Worm (Caenorhabditis elegans): ENCODE data around the gene Y54G2A.45.
A peak's percentile ranks its signal among the peaks of the same experiment; 100 is the strongest.

The Y54G2A.45 gene

DNA sequence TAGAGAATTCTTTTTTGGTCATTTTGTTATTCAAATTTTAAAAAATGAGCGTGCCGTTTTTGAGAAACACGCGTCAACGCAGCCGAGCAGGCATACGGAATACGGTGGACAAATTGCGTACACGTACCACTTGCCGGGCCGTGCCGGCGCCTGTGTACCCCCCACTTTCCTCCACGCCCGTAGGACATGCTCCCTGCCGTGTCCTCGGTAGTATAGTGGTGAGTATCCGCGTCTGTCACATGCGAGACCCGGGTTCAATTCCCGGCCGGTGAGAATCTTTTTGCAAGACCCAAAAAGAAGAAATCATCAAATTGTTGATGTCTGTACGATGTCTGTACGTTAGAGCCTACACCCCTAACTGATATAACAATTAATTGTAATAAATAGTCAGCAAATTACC is 2.5 kb downstream of the Y54G2A.45 start (continued):
- TF ChIP-seq nhr-120 (GFP tag; IDR thresholded peaks at IDR 0.05) (no peak), hrde-1 (tag; optimal IDR thresholded peaks at IDR 0.05; ENCODE audit: borderline replicate concordance) (no peak), akir-1 (GFP tag; optimal IDR thresholded peaks at IDR 0.05) (no peak), ceh-27 (GFP tag; optimal IDR thresholded peaks at IDR 0.05) (no peak), madf-10 (tag; optimal IDR thresholded peaks at IDR 0.05) (no peak), egl-18 (GFP tag; IDR thresholded peaks at IDR 0.05) (no peak), efl-1 (GFP tag; optimal IDR thresholded peaks at IDR 0.05) (no peak), F39B2.1 (GFP tag; IDR thresholded peaks at IDR 0.05) (no peak), hmg-20 (GFP tag; IDR thresholded peaks at IDR 0.05) (no peak), B0261.1 (tag; optimal IDR thresholded peaks at IDR 0.05) (peak; percentile 70), pha-4 (tag; optimal IDR thresholded peaks at IDR 0.05) (no peak), F33H1.4 (GFP tag; IDR thresholded peaks at IDR 0.05) (peak; percentile 35; the same call in 1 of the 2 replicates), K11D2.4 (GFP tag; IDR thresholded peaks at IDR 0.05) (no peak), let-607 (tag; optimal IDR thresholded peaks at IDR 0.05) (peak in 1 of 2 experiments; percentile 10), nhr-80 (tag; optimal IDR thresholded peaks at IDR 0.05) (no peak), mcd-1 (GFP tag; IDR thresholded peaks at IDR 0.05) (peak; percentile 52; the same call in 1 of the 2 replicates), madf-3 (GFP tag; IDR thresholded peaks at IDR 0.05) (no peak), ccch-3 (GFP tag; optimal IDR thresholded peaks at IDR 0.05) (no peak), die-1 (tag; optimal IDR thresholded peaks at IDR 0.05) (no peak), lag-1 (GFP tag; IDR thresholded peaks at IDR 0.05) (no peak), unc-62 (GFP tag; optimal IDR thresholded peaks at IDR 0.05) (no peak), Y95B8A.8 (GFP tag; IDR thresholded peaks at IDR 0.05) (no peak), egrh-3 (GFP tag; IDR thresholded peaks at IDR 0.05) (0 out of 2 replicates have a peak, but pooled peaks have one; percentile 15), dpl-1 (GFP tag; optimal IDR thresholded peaks at IDR 0.05) (no peak), B0019.2 (GFP tag; conservative IDR thresholded peaks at IDR 0.05) (0 out of 2 replicates have a peak, but pooled peaks have one; percentile 8), snpc-3.4 (tag; optimal IDR thresholded peaks at IDR 0.05) (no peak), mes-4 (tag; optimal IDR thresholded peaks at IDR 0.05) (peak; percentile 26), somi-1 (GFP tag; optimal IDR thresholded peaks at IDR 0.05) (no peak), ztf-6 (GFP tag; IDR thresholded peaks at IDR 0.05) (no peak), lin-26 (GFP tag; IDR thresholded peaks at IDR 0.05) (peak; percentile 75; the same call in 1 of the 2 replicates), C06A6.2 (GFP tag; conservative IDR thresholded peaks at IDR 0.05) (no peak), ZK185.1 (tag; optimal IDR thresholded peaks at IDR 0.05; ENCODE audit: poor library complexity, severe bottlenecking) (no peak), aptf-3 (GFP tag; IDR thresholded peaks at IDR 0.05) (no peak), F37B4.10 (GFP tag; IDR thresholded peaks at IDR 0.05) (no peak), F57C9.4 (tag; optimal IDR thresholded peaks at IDR 0.05) (no peak), nhr-90 (tag; optimal IDR thresholded peaks at IDR 0.05) (peak; percentile 24), dpff-1 (tag; optimal IDR thresholded peaks at IDR 0.05) (no peak), let-526 (GFP tag; IDR thresholded peaks at IDR 0.05) (no peak), rec-8 (tag; optimal IDR thresholded peaks at IDR 0.05) (no peak), attf-5 (GFP tag; optimal IDR thresholded peaks at IDR 0.05) (no peak), madf-6 (GFP tag; IDR thresholded peaks at IDR 0.05) (no peak; the same call in 1 of the 2 replicates), D2030.7 (GFP tag; IDR thresholded peaks at IDR 0.05) (peak; percentile 62), F23B12.7 (tag; optimal IDR thresholded peaks at IDR 0.05; ENCODE audit: insufficient read depth) (no peak), egl-44 (GFP tag; IDR thresholded peaks at IDR 0.05) (peak; percentile 60; the same call in 1 of the 2 replicates), ztf-3 (GFP tag; optimal IDR thresholded peaks at IDR 0.05) (no peak), ceh-40 (GFP tag; IDR thresholded peaks at IDR 0.05) (no peak), F22D6.2 (tag; optimal IDR thresholded peaks at IDR 0.05) (no peak), atf-7 (tag; optimal IDR thresholded peaks at IDR 0.05) (no peak), ceh-79 (tag; optimal IDR thresholded peaks at IDR 0.05) (no peak)
